Worm (Caenorhabditis elegans): ENCODE results near the gene str-205.
A peak's percentile ranks its signal among the peaks of the same experiment; 100 is the strongest.

Gene str-205

DNA sequence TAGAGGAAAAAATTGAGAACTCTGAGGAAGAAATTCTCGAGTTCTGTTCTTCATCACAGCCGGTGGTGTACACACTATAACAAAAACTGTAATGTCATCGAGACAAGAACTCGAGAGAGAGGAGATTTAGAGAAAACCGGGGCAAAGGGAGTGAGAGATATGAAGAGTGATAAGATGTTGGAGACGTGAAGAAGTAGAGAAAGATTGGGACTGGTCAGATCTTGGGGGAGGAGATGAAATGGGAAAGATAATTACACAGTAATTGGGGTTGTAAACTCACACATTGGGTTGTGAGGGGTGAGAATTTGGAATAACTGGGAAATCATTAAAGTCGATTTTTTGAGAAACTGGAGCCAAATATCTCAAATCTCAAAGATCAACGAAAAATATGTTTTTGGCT, 36.0 kb upstream of the str-205 start (continued):
- no peak for TF ChIP-seq pbrm-1 (GFP tag; IDR thresholded peaks at IDR 0.05)

DNA sequence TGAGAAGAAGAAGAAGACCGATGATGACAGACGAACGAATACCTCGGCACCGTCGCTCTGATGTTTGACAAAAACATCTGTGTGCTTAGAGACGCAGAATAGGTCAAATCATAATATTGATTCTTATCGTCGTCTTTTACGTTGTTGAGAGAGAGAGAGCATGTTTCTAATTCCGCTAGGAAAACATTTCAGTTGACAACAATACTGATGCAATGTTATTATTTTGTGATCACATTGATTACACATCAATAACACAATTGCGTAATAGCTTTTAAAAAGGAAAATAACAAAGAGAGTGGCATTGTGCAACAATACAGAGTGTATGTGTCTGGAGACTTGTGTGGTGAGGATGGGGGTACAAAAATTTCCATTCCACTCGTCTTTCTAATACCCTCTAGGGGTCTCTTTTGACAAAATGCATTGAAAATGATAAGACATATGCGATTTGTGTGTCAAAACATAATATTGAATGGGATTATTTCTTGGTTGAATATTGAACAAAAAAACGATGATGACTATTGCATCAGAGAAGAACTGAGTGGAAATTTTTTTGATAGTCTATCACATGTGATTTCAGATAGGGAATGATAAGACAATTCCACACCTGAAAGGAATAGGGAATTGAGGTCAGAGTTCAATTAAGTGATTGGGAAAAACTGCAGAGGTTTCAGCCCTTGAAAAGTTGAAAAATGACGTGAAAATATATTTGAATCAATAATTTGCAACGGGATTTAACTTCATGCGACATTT, 35.1 kb upstream of the str-205 start:
- TF ChIP-seq ceh-91 (GFP tag; IDR thresholded peaks at IDR 0.05) (no peak), cebp-1 (GFP tag; IDR thresholded peaks at IDR 0.05) (peak; percentile 37; the same call in 1 of the 2 replicates), cebp-1 (tag; optimal IDR thresholded peaks at IDR 0.05) (peak; percentile 48), attf-3 (GFP tag; conservative IDR thresholded peaks at IDR 0.05) (no peak), F37B4.10 (GFP tag; IDR thresholded peaks at IDR 0.05) (no peak), sdz-38 (tag; optimal IDR thresholded peaks at IDR 0.05) (no peak), Y56A3A.18 (GFP tag; IDR thresholded peaks at IDR 0.05) (no peak), hlh-26 (GFP tag; conservative IDR thresholded peaks at IDR 0.05) (no peak), nhr-80 (tag; optimal IDR thresholded peaks at IDR 0.05) (peak; percentile 53), nfyb-1 (GFP tag; IDR thresholded peaks at IDR 0.05) (no peak), snpc-4 (GFP tag; optimal IDR thresholded peaks at IDR 0.05) (no peak), snpc-4 (tag; optimal IDR thresholded peaks at IDR 0.05) (no peak), madf-8 (GFP tag; conservative IDR thresholded peaks at IDR 0.05) (no peak), fkh-3 (tag; optimal IDR thresholded peaks at IDR 0.05) (no peak)

DNA sequence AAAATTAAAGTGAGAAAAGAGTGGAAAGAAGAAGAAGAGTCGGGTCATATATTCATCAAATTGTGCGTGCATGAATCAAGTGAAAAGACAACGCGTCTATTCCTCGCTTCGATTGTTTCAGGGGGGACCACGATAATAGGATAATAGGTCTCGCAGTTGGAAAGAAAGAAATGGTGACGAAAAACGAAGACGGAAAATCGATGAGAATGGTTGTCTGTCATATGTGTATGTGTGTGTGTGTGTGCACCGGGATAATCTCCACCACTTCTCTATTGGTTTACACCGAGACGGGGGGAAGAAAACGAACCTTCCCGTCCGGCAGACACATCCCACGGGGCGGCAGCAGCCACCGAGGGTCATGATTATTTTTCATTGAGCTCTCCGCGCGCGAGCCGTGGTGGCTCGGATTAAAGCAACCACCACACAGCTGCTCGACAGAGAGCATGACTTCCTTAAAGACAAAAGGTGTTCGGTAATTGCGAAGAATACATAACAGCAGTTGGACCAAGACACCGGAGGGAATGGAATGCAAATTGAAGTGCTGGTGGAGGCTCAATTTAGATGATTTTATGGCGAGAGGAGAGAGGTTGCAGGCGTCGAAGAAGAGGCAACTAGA, 34.4 kb upstream of the str-205 start:
- TF ChIP-seq chd-7 (tag; optimal IDR thresholded peaks at IDR 0.05) (peak; percentile 20), madf-3 (GFP tag; IDR thresholded peaks at IDR 0.05) (no peak), nfyb-1 (GFP tag; IDR thresholded peaks at IDR 0.05) (0 out of 2 replicates have a peak, but pooled peaks have one; percentile 25)

DNA sequence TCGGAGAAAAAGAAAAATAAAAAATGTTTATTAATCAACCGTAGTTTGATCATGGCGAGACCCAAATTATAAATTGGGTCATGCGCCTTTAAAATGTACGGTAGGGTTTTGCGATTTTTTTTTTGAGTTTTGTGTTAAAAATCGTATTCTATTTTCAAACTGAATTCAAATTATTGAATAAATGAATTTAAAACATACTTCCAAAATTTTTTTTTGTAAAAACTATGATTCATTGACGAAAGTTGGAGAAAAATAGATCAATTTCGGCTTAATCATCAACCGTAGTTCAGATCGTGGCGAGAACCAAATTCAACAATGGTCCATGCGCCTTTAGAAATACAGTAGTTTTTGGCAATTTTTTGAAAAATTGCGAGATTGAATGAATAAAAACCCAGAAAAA, 33.9 kb upstream of the str-205 start:
- TF ChIP-seq lag-1 (GFP tag; IDR thresholded peaks at IDR 0.05) = no peak
- no peak for TF ChIP-seq lin-40 (tag; optimal IDR thresholded peaks at IDR 0.05)
- TF ChIP-seq zfh-2 (GFP tag; conservative IDR thresholded peaks at IDR 0.05) = no peak
- TF ChIP-seq snpc-4 (GFP tag; optimal IDR thresholded peaks at IDR 0.05) = no peak
- TF ChIP-seq snpc-4 (tag; optimal IDR thresholded peaks at IDR 0.05) = peak in 1 of 4 experiments; percentile 39
- no peak for TF ChIP-seq nhr-120 (GFP tag; IDR thresholded peaks at IDR 0.05)
- TF ChIP-seq let-526 (GFP tag; IDR thresholded peaks at IDR 0.05) = no peak
- no peak for TF ChIP-seq aptf-3 (GFP tag; IDR thresholded peaks at IDR 0.05)
- peak; percentile 78 for TF ChIP-seq D2030.7 (GFP tag; IDR thresholded peaks at IDR 0.05)
- TF ChIP-seq F33H1.4 (GFP tag; IDR thresholded peaks at IDR 0.05) = peak; percentile 93
- peak; percentile 60 for TF ChIP-seq ceh-91 (GFP tag; IDR thresholded peaks at IDR 0.05)
- TF ChIP-seq rpc-1 (optimal IDR thresholded peaks at IDR 0.05) = no peak
- TF ChIP-seq rpc-1 (tag; optimal IDR thresholded peaks at IDR 0.05) = no peak
- TF ChIP-seq sdz-38 (tag; optimal IDR thresholded peaks at IDR 0.05) = no peak
- no peak for TF ChIP-seq ceh-79 (tag; optimal IDR thresholded peaks at IDR 0.05)
- TF ChIP-seq atf-7 (tag; optimal IDR thresholded peaks at IDR 0.05) = no peak
- peak; percentile 95 for TF ChIP-seq madf-6 (GFP tag; IDR thresholded peaks at IDR 0.05)
- TF ChIP-seq madf-8 (GFP tag; conservative IDR thresholded peaks at IDR 0.05) = peak; percentile 79
- TF ChIP-seq lsl-1 (GFP tag; optimal IDR thresholded peaks at IDR 0.05) = peak; percentile 99
- peak; percentile 6 for TF ChIP-seq snpc-3.4 (tag; optimal IDR thresholded peaks at IDR 0.05)
- TF ChIP-seq gei-17 (GFP tag; optimal IDR thresholded peaks at IDR 0.05) = no peak
- peak; percentile 75 for TF ChIP-seq lin-54 (GFP tag; optimal IDR thresholded peaks at IDR 0.05)
- TF ChIP-seq F55B11.4 (tag; optimal IDR thresholded peaks at IDR 0.05; ENCODE audit: borderline replicate concordance, insufficient read depth) = no peak
- TF ChIP-seq him-1 (tag; optimal IDR thresholded peaks at IDR 0.05) = peak; percentile 73
- no peak for TF ChIP-seq F39B2.1 (GFP tag; IDR thresholded peaks at IDR 0.05)
- TF ChIP-seq somi-1 (GFP tag; optimal IDR thresholded peaks at IDR 0.05) = no peak
- no peak for TF ChIP-seq hsf-1 (GFP tag; IDR thresholded peaks at IDR 0.05)
- TF ChIP-seq unc-62 (GFP tag; optimal IDR thresholded peaks at IDR 0.05) = no peak
- TF ChIP-seq cebp-1 (GFP tag; IDR thresholded peaks at IDR 0.05) = no peak
- no peak for TF ChIP-seq cebp-1 (tag; optimal IDR thresholded peaks at IDR 0.05)
- TF ChIP-seq pbrm-1 (GFP tag; IDR thresholded peaks at IDR 0.05) = no peak
- TF ChIP-seq nfyb-1 (GFP tag; IDR thresholded peaks at IDR 0.05) = no peak
- TF ChIP-seq snpc-1.1 (tag; optimal IDR thresholded peaks at IDR 0.05; ENCODE audit: insufficient read depth) = no peak

Data from whole organism, young adult.